Fruit fly (Drosophila melanogaster) whole organism, embryonic: ENCODE measurements around the gene Cortactin.

Source experiments
- Blimp-1 ChIP-seq: fragments of 200-800 bp; sonication (Bioruptor generic); optimal IDR thresholded peaks from 3 replicates; lab custom pipeline; 2018; ENCODE audit warnings: missing biosample characterization, missing genetic modification characterization, mild to moderate bottlenecking, moderate library complexity, missing genetic modification reagents
- CG10209 ChIP-seq: fragments of 200-800 bp; sonication (Bioruptor generic); optimal IDR thresholded peaks from 3 replicates; lab custom pipeline; 2017; ENCODE audit warnings: missing biosample characterization, mild to moderate bottlenecking, missing genetic modification characterization, missing genetic modification reagents
- CG11093 ChIP-seq: fragments of 200-800 bp; sonication (Bioruptor generic); IDR thresholded peaks from 3 replicates; pipeline ENCODE4 v1.3.6; 2022; ENCODE audit warnings: missing biosample characterization, missing genetic modification characterization
- CG11695 ChIP-seq: fragments of 200-800 bp; sonication (Bioruptor generic); IDR thresholded peaks from 3 replicates; pipeline ENCODE4 v1.3.6; 2022; ENCODE audit warnings: missing biosample characterization, missing genetic modification characterization
- CG1233 ChIP-seq: fragments of 200-800 bp; sonication (Bioruptor generic); optimal IDR thresholded peaks from 4 replicates; lab custom pipeline; 2018; ENCODE audit warnings: missing biosample characterization, mild to moderate bottlenecking, missing genetic modification characterization
- CG12391 ChIP-seq: fragments of 200-800 bp; sonication (Bioruptor generic); optimal IDR thresholded peaks from 3 replicates; lab custom pipeline; 2018; ENCODE audit warnings: missing biosample characterization, mild to moderate bottlenecking, missing genetic modification characterization, moderate library complexity
- CG14860 ChIP-seq: fragments of 200-800 bp; sonication (Bioruptor generic); IDR thresholded peaks from 3 replicates; pipeline ENCODE4 v1.3.6; 2022; ENCODE audit warnings: missing biosample characterization, missing genetic modification characterization; ENCODE audit not compliant: partially characterized antibody
- CG17328 ChIP-seq: fragments of 200-800 bp; sonication (Bioruptor generic); IDR thresholded peaks from 2 replicates; pipeline ENCODE4 v1.3.6; 2022; ENCODE audit warnings: missing biosample characterization, missing genetic modification characterization
- CG17829 ChIP-seq: fragments of 200-800 bp; optimal IDR thresholded peaks from 2 replicates; lab custom pipeline; 2019; ENCODE audit warnings: missing biosample characterization, mild to moderate bottlenecking, missing genetic modification characterization, moderate library complexity
- CG2202 ChIP-seq: fragments of 200-800 bp; sonication (Bioruptor generic); optimal IDR thresholded peaks from 2 replicates; lab custom pipeline; 2018; ENCODE audit warnings: missing biosample characterization, mild to moderate bottlenecking, missing genetic modification characterization
- CG2889 ChIP-seq: fragments of 200-800 bp; sonication (Bioruptor generic); IDR thresholded peaks from 3 replicates; pipeline ENCODE4 v1.3.6; 2022; ENCODE audit warnings: missing biosample characterization, missing genetic modification characterization
- CG30020 ChIP-seq: fragments of 200-800 bp; optimal IDR thresholded peaks from 2 replicates; lab custom pipeline; 2019; ENCODE audit warnings: missing biosample characterization, mild to moderate bottlenecking, missing genetic modification characterization, moderate library complexity
- CG32532 ChIP-seq: fragments of 200-800 bp; sonication (Bioruptor generic); IDR thresholded peaks from 2 replicates; pipeline ENCODE4 v1.3.6; 2022; ENCODE audit warnings: missing biosample characterization, missing genetic modification characterization
- CG3726 ChIP-seq: fragments of 200-800 bp; sonication (Bioruptor generic); IDR thresholded peaks from 3 replicates; pipeline ENCODE4, ENCODE4 v1.3.6; 2022; ENCODE audit warnings: missing biosample characterization, missing genetic modification characterization
- CG4707 ChIP-seq: fragments of 200-800 bp; sonication (Bioruptor generic); optimal IDR thresholded peaks from 2 replicates; lab custom pipeline; 2018; ENCODE audit warnings: missing biosample characterization, mild to moderate bottlenecking, missing genetic modification characterization, moderate library complexity
- CG4730 ChIP-seq: fragments of 200-800 bp; sonication (Bioruptor generic); IDR thresholded peaks from 2 replicates; pipeline ENCODE4 v1.3.6; 2022; ENCODE audit warnings: missing biosample characterization, missing genetic modification characterization
- CG5953 ChIP-seq: fragments of 200-800 bp; sonication (Bioruptor generic); IDR thresholded peaks from 2 replicates; pipeline ENCODE4 v1.3.6; 2022; ENCODE audit warnings: missing biosample characterization, missing genetic modification characterization
- CG8290 ChIP-seq, 3 experiments: fragments of 200-800 bp; sonication (Bioruptor generic); optimal IDR thresholded peaks; 2 replicates each; lab custom pipeline; 2016 to 2019; ENCODE audit warnings: missing biosample characterization in 3 of 3, missing genetic modification characterization in 3 of 3, mild to moderate bottlenecking in 2 of 3, moderate library complexity in 1 of 3
- CG9215 ChIP-seq: fragments of 200-800 bp; sonication (Bioruptor generic); IDR thresholded peaks from 2 replicates; pipeline ENCODE4 v1.3.6; 2022; ENCODE audit warnings: missing biosample characterization, missing genetic modification characterization
- CG9609 ChIP-seq: fragments of 200-800 bp; sonication (Bioruptor generic); optimal IDR thresholded peaks from 3 replicates; lab custom pipeline; 2016; ENCODE audit warnings: missing biosample characterization, missing genetic modification characterization
- Eip74EF ChIP-seq, 2 experiments: fragments of 200-800 bp in 1 of 2; fragments of >200 bp in 1 of 2; sonication (Bioruptor generic) in 1 of 2; optimal IDR thresholded peaks; 2 replicates each; lab custom pipeline; 2017 to 2019; ENCODE audit warnings: missing biosample characterization in 2 of 2, missing genetic modification characterization in 2 of 2, mild to moderate bottlenecking in 1 of 2, moderate library complexity in 1 of 2
- Lim3 ChIP-seq: fragments of 200-800 bp; sonication (Bioruptor generic); IDR thresholded peaks from 2 replicates; pipeline ENCODE4 v1.3.6; 2022; ENCODE audit warnings: missing biosample characterization, missing genetic modification characterization
- Med ChIP-seq: fragments of 200-800 bp; sonication (Bioruptor generic); peaks from one replicate; lab custom pipeline; 2016; ENCODE audit warnings: missing biosample characterization, missing genetic modification characterization, mild to moderate bottlenecking, inconsistent platforms, moderate library complexity
- Scr ChIP-seq: fragments of 200-800 bp; sonication (Bioruptor generic); IDR thresholded peaks from 2 replicates; pipeline ENCODE4 v1.3.6; 2022; ENCODE audit warnings: missing biosample characterization, missing genetic modification characterization; ENCODE audit not compliant: partially characterized antibody
- Ssrp ChIP-seq: fragments of 200-800 bp; sonication (Bioruptor generic); optimal IDR thresholded peaks from 2 replicates; lab custom pipeline; 2018; ENCODE audit warnings: missing biosample characterization, mild to moderate bottlenecking, missing genetic modification characterization, moderate library complexity
- az2 ChIP-seq: fragments of 200-800 bp; sonication (Bioruptor generic); optimal IDR thresholded peaks from 3 replicates; lab custom pipeline; 2016; ENCODE audit warnings: missing biosample characterization, missing genetic modification characterization
- cwo ChIP-seq: fragments of 200-800 bp; sonication (Bioruptor generic); optimal IDR thresholded peaks from 3 replicates; lab custom pipeline; 2017; ENCODE audit warnings: missing biosample characterization, missing genetic modification characterization, mild to moderate bottlenecking, moderate library complexity, missing genetic modification reagents
- disco-r ChIP-seq: fragments of 200-800 bp; sonication (Bioruptor generic); optimal IDR thresholded peaks from 2 replicates; lab custom pipeline; 2016; ENCODE audit warnings: missing biosample characterization, missing genetic modification characterization
- dpn ChIP-seq, 2 experiments: fragments of 200-800 bp; sonication (Bioruptor generic); optimal IDR thresholded peaks; 3 replicates each; lab custom pipeline; 2016; ENCODE audit warnings: missing biosample characterization in 2 of 2, missing genetic modification characterization in 2 of 2
- dysf ChIP-seq: fragments of 200-800 bp; sonication (Bioruptor generic); IDR thresholded peaks from 3 replicates; pipeline ENCODE4 v1.3.6; 2022; ENCODE audit warnings: missing biosample characterization, missing genetic modification characterization
- eyg ChIP-seq: fragments of 200-800 bp; sonication (Bioruptor generic); optimal IDR thresholded peaks from 3 replicates; lab custom pipeline; 2016; ENCODE audit warnings: missing biosample characterization, missing genetic modification characterization
- fd64A ChIP-seq: fragments of 200-800 bp; sonication (Bioruptor generic); optimal IDR thresholded peaks from 3 replicates; lab custom pipeline; 2018; ENCODE audit warnings: missing biosample characterization, mild to moderate bottlenecking, missing genetic modification characterization
- ftz-f1 ChIP-seq: fragments of 200-800 bp; sonication (Bioruptor generic); optimal IDR thresholded peaks from 2 replicates; lab custom pipeline; 2016; ENCODE audit warnings: missing biosample characterization, missing genetic modification characterization
- gro ChIP-seq: fragments of 200-800 bp; sonication (Bioruptor generic); optimal IDR thresholded peaks from 2 replicates; lab custom pipeline; 2016; ENCODE audit warnings: missing biosample characterization, missing genetic modification characterization
- ham ChIP-seq: fragments of 200-800 bp; sonication (Bioruptor generic); IDR thresholded peaks from 2 replicates; pipeline ENCODE4 v1.3.6; 2022; ENCODE audit warnings: missing biosample characterization, missing genetic modification characterization
- lov ChIP-seq, 2 experiments: fragments of 200-800 bp in 1 of 2; fragments of >200 bp in 1 of 2; sonication (Bioruptor generic) in 1 of 2; IDR thresholded peaks in 1 of 2; optimal IDR thresholded peaks in 1 of 2; 2 replicates in 1 of 2; 3 replicates in 1 of 2; pipeline versions ENCODE4 v1.3.6 to Lab custom; 2017 to 2022; ENCODE audit warnings: missing biosample characterization in 1 of 2, missing genetic modification characterization in 1 of 2
- luna ChIP-seq: fragments of 200-800 bp; sonication (Bioruptor generic); optimal IDR thresholded peaks from 2 replicates; lab custom pipeline; 2016; ENCODE audit warnings: missing biosample characterization, missing genetic modification characterization
- maf-S ChIP-seq: fragments of 200-800 bp; sonication (Bioruptor generic); optimal IDR thresholded peaks from 2 replicates; lab custom pipeline; 2016; ENCODE audit warnings: missing biosample characterization, missing genetic modification characterization
- pan ChIP-seq, 4 experiments: fragments of >200 bp in 3 of 4; fragments of 200-800 bp in 1 of 4; sonication (Bioruptor generic) in 1 of 4; optimal IDR thresholded peaks in 3 of 4; IDR thresholded peaks in 1 of 4; 2 replicates each; pipeline versions ENCODE4 v1.3.6 to Lab custom; 2017 to 2022; ENCODE audit warnings: missing biosample characterization in 2 of 4, missing genetic modification characterization in 2 of 4, mixed read lengths in 1 of 4
- run ChIP-seq: fragments of 200-800 bp; sonication (Bioruptor generic); optimal IDR thresholded peaks from 3 replicates; lab custom pipeline; 2018; ENCODE audit warnings: missing biosample characterization, mild to moderate bottlenecking, missing genetic modification characterization
- sens-2 ChIP-seq: fragments of 200-800 bp; sonication (Bioruptor generic); IDR thresholded peaks from 2 replicates; pipeline ENCODE4 v1.3.6; 2022; ENCODE audit warnings: missing biosample characterization, missing genetic modification characterization
- shn ChIP-seq: fragments of 200-800 bp; sonication (Bioruptor generic); optimal IDR thresholded peaks from 3 replicates; lab custom pipeline; 2016; ENCODE audit warnings: missing biosample characterization, missing genetic modification characterization
- slp2 ChIP-seq: fragments of 200-800 bp; sonication (Bioruptor generic); optimal IDR thresholded peaks from 2 replicates; lab custom pipeline; 2016; ENCODE audit warnings: missing biosample characterization, missing genetic modification characterization
- sr ChIP-seq: fragments of 200-800 bp; sonication (Bioruptor generic); IDR thresholded peaks from 3 replicates; pipeline ENCODE4 v1.3.6; 2022; ENCODE audit warnings: missing biosample characterization, missing genetic modification characterization
- sug ChIP-seq: fragments of 200-800 bp; optimal IDR thresholded peaks from 2 replicates; lab custom pipeline; 2019; ENCODE audit warnings: missing biosample characterization, mild to moderate bottlenecking, missing genetic modification characterization, moderate library complexity
- vnd ChIP-seq: fragments of 200-800 bp; sonication (Bioruptor generic); IDR thresholded peaks from 3 replicates; pipeline ENCODE4 v1.3.6; 2022; ENCODE audit warnings: missing biosample characterization, missing genetic modification characterization; ENCODE audit not compliant: partially characterized antibody
- vvl ChIP-seq: fragments of 200-800 bp; sonication (Bioruptor generic); IDR thresholded peaks from 2 replicates; pipeline ENCODE4 v1.3.6; 2022; ENCODE audit warnings: missing biosample characterization, missing genetic modification characterization
- zfh1 ChIP-seq: fragments of 200-800 bp; sonication (Bioruptor generic); IDR thresholded peaks from 3 replicates; pipeline ENCODE4 v1.3.6; 2022; ENCODE audit warnings: missing biosample characterization, missing genetic modification characterization

The Cortactin gene

DNA sequence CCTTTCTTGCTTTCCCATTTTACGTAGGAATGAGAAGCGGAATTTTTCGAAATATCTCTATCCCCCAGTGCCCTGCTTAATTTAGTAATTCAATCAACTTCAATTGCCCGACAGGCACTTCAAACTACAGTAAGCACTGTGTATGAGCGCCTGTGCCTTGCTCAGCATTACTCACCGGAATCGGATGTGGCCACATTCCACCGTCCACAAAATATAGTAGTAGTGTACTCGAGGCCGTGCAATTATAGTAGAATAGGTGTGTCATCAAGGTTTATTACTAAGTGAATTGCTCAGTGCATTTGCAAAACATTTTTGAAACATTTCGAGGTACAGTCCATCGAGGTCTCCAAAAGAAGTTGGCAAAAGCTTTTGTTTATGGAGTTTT is 1.4 kb upstream of the Cortactin start (continued):
- TF ChIP-seq lov (optimal IDR thresholded peaks at IDR 0.05; lab: Kevin White, UChicago) (no peak), lov (GFP tag; IDR thresholded peaks at IDR 0.05; lab: Robert Waterston, UW) (0 out of 3 replicates have a peak, but pooled peaks have one; percentile 44), CG11695 (GFP tag; lab: Robert Waterston, UW) (no peak), pan (optimal IDR thresholded peaks at IDR 0.05; lab: Kevin White, UChicago) (no peak), pan (GFP tag; optimal IDR thresholded peaks at IDR 0.05 in 1 of 2, IDR thresholded peaks at IDR 0.05 in 1 of 2) (peak in 1 of 2 experiments; percentile 9), CG8290 (GFP tag; optimal IDR thresholded peaks at IDR 0.05; lab: Kevin White, UChicago) (no peak), CG8290 (tag; optimal IDR thresholded peaks at IDR 0.05; lab: Kevin White, UChicago) (peak in 1 of 2 experiments; percentile 48), shn (GFP tag; lab: Kevin White, UChicago) (no peak), CG17328 (GFP tag; lab: Robert Waterston, UW) (0 out of 2 replicates have a peak, but pooled peaks have one; percentile 24), sr (GFP tag; lab: Robert Waterston, UW) (no peak), zfh1 (GFP tag; lab: Robert Waterston, UW) (0 out of 3 replicates have a peak, but pooled peaks have one; percentile 24), dysf (0 out of 3 replicates have a peak, but pooled peaks have one; percentile 30), slp2 (GFP tag; lab: Kevin White, UChicago) (no peak), eyg (GFP tag; lab: Kevin White, UChicago) (no peak), Med (GFP tag; lab: Kevin White, UChicago) (peak; percentile 87), CG9609 (no peak), fd64A (GFP tag; lab: Kevin White, UChicago) (no peak), sens-2 (GFP tag; lab: Robert Waterston, UW) (no peak), CG32532 (peak; percentile 24; the same call in 1 of the 2 replicates), Eip74EF (GFP tag; optimal IDR thresholded peaks at IDR 0.05; lab: Kevin White, UChicago) (no peak), Blimp-1 (GFP tag; lab: Kevin White, UChicago) (no peak), CG17829 (tag; lab: Kevin White, UChicago) (no peak), CG4730 (GFP tag; lab: Robert Waterston, UW) (no peak), maf-S (GFP tag; lab: Kevin White, UChicago) (no peak), vnd (GFP tag; lab: Robert Waterston, UW) (no peak), CG2889 (GFP tag; lab: Robert Waterston, UW) (0 out of 3 replicates have a peak, but pooled peaks have one; percentile 10), disco-r (GFP tag; lab: Kevin White, UChicago) (no peak), ftz-f1 (GFP tag; lab: Kevin White, UChicago) (peak; percentile 32)

DNA sequence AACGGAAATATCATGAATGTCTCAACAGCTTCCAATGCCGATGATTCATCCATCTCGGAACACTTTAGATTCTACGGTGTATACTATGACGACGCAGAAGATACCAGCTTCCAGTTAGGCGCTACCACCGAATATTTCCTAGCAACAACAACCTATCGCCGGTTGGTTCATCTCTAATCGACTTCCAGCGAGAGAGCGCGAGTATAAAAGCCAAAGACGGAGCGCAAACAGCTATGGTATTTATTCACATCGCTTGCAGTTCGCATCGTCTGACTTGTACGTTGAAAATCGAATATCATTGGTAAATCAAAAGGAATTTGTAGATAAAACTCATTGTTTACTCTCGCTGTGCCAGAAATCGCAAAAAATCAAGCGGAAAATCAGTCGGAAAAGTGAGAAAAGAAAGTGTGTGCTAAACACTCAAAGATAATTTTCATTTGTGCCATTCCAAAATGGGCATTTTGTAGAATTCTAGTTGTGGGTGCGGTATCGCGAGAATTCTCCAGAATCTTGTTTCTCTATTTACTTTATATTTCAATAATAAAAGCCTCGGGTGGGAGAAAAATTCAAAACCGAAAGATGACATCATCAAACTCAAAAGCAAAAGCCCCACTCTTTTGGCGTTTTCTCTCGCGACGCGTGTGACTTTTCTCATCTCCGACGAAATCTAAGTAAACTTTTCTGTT is 882 bp upstream of the Cortactin start, which contains the start of gene AnxB9:
Gene AnxB9, plus strand, starts transcription at position 232 of the 686 bp plus-strand sequence.
- no peak for TF ChIP-seq CG5953 (GFP tag; lab: Robert Waterston, UW)
- peak; percentile 51 for TF ChIP-seq sug (tag; lab: Kevin White, UChicago)
- TF ChIP-seq CG11093 (GFP tag; lab: Robert Waterston, UW): no peak
- TF ChIP-seq luna (GFP tag; lab: Kevin White, UChicago): no peak
- no peak for TF ChIP-seq CG30020
- TF ChIP-seq vvl (GFP tag; lab: Robert Waterston, UW): peak; percentile 59
- no peak for TF ChIP-seq ham (GFP tag; lab: Robert Waterston, UW)
- TF ChIP-seq CG2202 (tag; lab: Kevin White, UChicago): no peak
- TF ChIP-seq Ssrp (tag; lab: Kevin White, UChicago): no peak
- TF ChIP-seq CG4707 (GFP tag; lab: Kevin White, UChicago): peak; percentile 30
- no peak for TF ChIP-seq CG3726 (GFP tag; lab: Robert Waterston, UW)
- TF ChIP-seq dpn (GFP tag; optimal IDR thresholded peaks at IDR 0.05; lab: Kevin White, UChicago): peak; percentile 23 to 53
- no peak for TF ChIP-seq CG1233 (GFP tag; lab: Kevin White, UChicago)
- TF ChIP-seq gro (GFP tag; lab: Kevin White, UChicago): peak; percentile 71
- TF ChIP-seq Scr (GFP tag; lab: Robert Waterston, UW): peak; percentile 67
- peak; percentile 14 for TF ChIP-seq cwo (GFP tag; lab: Kevin White, UChicago)
- peak; percentile 47 for TF ChIP-seq run (tag; lab: Kevin White, UChicago)
- no peak for TF ChIP-seq CG10209 (GFP tag; lab: Kevin White, UChicago)
- peak; percentile 13 for TF ChIP-seq CG12391
- no peak for TF ChIP-seq Lim3 (GFP tag; lab: Robert Waterston, UW)
- TF ChIP-seq az2 (GFP tag; lab: Kevin White, UChicago): no peak
- no peak; the same call in 1 of the 3 replicates for TF ChIP-seq CG14860 (GFP tag; lab: Robert Waterston, UW)
- no peak for TF ChIP-seq CG9215
